Worm (Caenorhabditis elegans): ENCODE measurements around the gene Y51H4A.936.

Y51H4A.936 gene

DNA sequence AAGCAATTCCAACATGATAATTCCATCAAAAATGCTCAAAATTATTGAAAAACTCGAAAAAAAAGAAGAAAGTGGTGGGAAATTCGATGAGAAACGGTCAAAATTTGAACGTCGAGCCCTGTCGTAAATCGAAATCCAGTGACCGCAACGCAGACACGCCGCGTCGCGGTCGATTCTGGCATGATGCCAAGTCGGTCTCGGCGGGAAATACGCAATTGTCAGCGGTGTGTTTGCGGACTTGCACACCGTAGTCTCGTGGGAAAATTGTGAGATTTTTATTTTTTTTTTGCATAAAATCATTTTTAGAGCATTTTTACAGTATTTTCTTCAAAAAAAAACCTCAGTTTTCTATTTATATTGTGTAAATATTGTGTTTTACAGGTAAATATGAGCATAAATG, 27.0 kb downstream of the Y51H4A.936 start, which contains the start of gene tsr-2 (continued):
- TF ChIP-seq K11D2.4 (GFP tag; IDR thresholded peaks at IDR 0.05) (peak; percentile 78), madf-10 (tag; optimal IDR thresholded peaks at IDR 0.05) (peak; percentile 57), attf-5 (GFP tag; optimal IDR thresholded peaks at IDR 0.05) (peak; percentile 89), Y79H2A.3 (GFP tag; conservative IDR thresholded peaks at IDR 0.05) (no peak), lin-40 (tag; optimal IDR thresholded peaks at IDR 0.05) (peak; percentile 91), ztf-18 (tag; optimal IDR thresholded peaks at IDR 0.05) (peak; percentile 13), lir-1 (GFP tag; conservative IDR thresholded peaks at IDR 0.05) (peak; percentile 78), madf-8 (GFP tag; conservative IDR thresholded peaks at IDR 0.05) (peak; percentile 38; the same call in 1 of the 2 replicates), hmg-20 (GFP tag; IDR thresholded peaks at IDR 0.05) (no peak), mes-4 (tag; optimal IDR thresholded peaks at IDR 0.05) (no peak), nhr-120 (GFP tag; IDR thresholded peaks at IDR 0.05) (no peak), die-1 (tag; optimal IDR thresholded peaks at IDR 0.05) (no peak), B0019.2 (GFP tag; conservative IDR thresholded peaks at IDR 0.05) (no peak), bed-2 (GFP tag; IDR thresholded peaks at IDR 0.05) (no peak), cebp-1 (GFP tag; IDR thresholded peaks at IDR 0.05) (0 out of 2 replicates have a peak, but pooled peaks have one; percentile 32), cebp-1 (tag; optimal IDR thresholded peaks at IDR 0.05) (peak; percentile 95), nhr-90 (tag; optimal IDR thresholded peaks at IDR 0.05) (no peak), ceh-40 (GFP tag; IDR thresholded peaks at IDR 0.05) (no peak), ztf-3 (GFP tag; optimal IDR thresholded peaks at IDR 0.05) (no peak), F52B5.7 (tag; optimal IDR thresholded peaks at IDR 0.05) (no peak), ztf-6 (GFP tag; IDR thresholded peaks at IDR 0.05) (no peak), let-526 (GFP tag; IDR thresholded peaks at IDR 0.05) (peak; percentile 59; the same call in 1 of the 2 replicates), C06A6.2 (GFP tag; conservative IDR thresholded peaks at IDR 0.05) (peak; percentile 80), snpc-1.3 (tag; optimal IDR thresholded peaks at IDR 0.05; ENCODE audit: insufficient read depth) (peak; percentile 67), dpff-1 (tag; optimal IDR thresholded peaks at IDR 0.05) (no peak), madf-6 (GFP tag; IDR thresholded peaks at IDR 0.05) (peak; percentile 75), hlh-26 (GFP tag; conservative IDR thresholded peaks at IDR 0.05) (no peak), ets-4 (GFP tag; optimal IDR thresholded peaks at IDR 0.05) (no peak), F39B2.1 (GFP tag; IDR thresholded peaks at IDR 0.05) (no peak), ceh-27 (GFP tag; optimal IDR thresholded peaks at IDR 0.05) (peak; percentile 78), unc-130 (GFP tag; optimal IDR thresholded peaks at IDR 0.05) (peak; percentile 5), efl-1 (GFP tag; optimal IDR thresholded peaks at IDR 0.05) (peak; percentile 78), nhr-179 (tag; optimal IDR thresholded peaks at IDR 0.05) (no peak), ZK185.1 (tag; optimal IDR thresholded peaks at IDR 0.05; ENCODE audit: poor library complexity, severe bottlenecking) (peak; percentile 80), hlh-12 (tag; optimal IDR thresholded peaks at IDR 0.05) (no peak), dox-1 (GFP tag; IDR thresholded peaks at IDR 0.05) (peak; percentile 95), ztf-28 (GFP tag; IDR thresholded peaks at IDR 0.05) (peak; percentile 81; the same call in 1 of the 2 replicates), hrde-1 (tag; optimal IDR thresholded peaks at IDR 0.05; ENCODE audit: borderline replicate concordance) (no peak), F55B11.4 (tag; optimal IDR thresholded peaks at IDR 0.05; ENCODE audit: borderline replicate concordance, insufficient read depth) (no peak), akir-1 (GFP tag; optimal IDR thresholded peaks at IDR 0.05) (no peak), F23B12.7 (tag; optimal IDR thresholded peaks at IDR 0.05; ENCODE audit: insufficient read depth) (peak; percentile 88), F49E8.2 (tag; optimal IDR thresholded peaks at IDR 0.05; ENCODE audit: insufficient read depth) (peak; percentile 85), rpc-1 (optimal IDR thresholded peaks at IDR 0.05) (peak; percentile 25), rpc-1 (tag; optimal IDR thresholded peaks at IDR 0.05) (no peak), egl-44 (GFP tag; IDR thresholded peaks at IDR 0.05) (no peak), atf-7 (tag; optimal IDR thresholded peaks at IDR 0.05) (peak; percentile 57), bed-1 (GFP tag; IDR thresholded peaks at IDR 0.05) (no peak), F57A8.1 (GFP tag; optimal IDR thresholded peaks at IDR 0.05) (no peak), him-1 (tag; optimal IDR thresholded peaks at IDR 0.05) (no peak)

Data from whole organism, young adult.